Worm (Caenorhabditis elegans) whole organism, young adult: ENCODE results near the gene F13A7.11.

Source experiments
- B0035.1 ChIP-seq: sonication (generic microtip); optimal IDR thresholded peaks from 2 replicates; lab custom pipeline; 2016; ENCODE audit warnings: missing genetic modification characterization, mild to moderate bottlenecking, missing compliant biosample characterization, missing genotype, missing genetic modification reagents
- C17E4.6 ChIP-seq: fragments of 200-800 bp; sonication (Bioruptor generic); IDR thresholded peaks from 2 replicates; pipeline ENCODE4 v1.3.6; 2022; ENCODE audit warnings: missing genetic modification reagents, missing genetic modification characterization, missing compliant biosample characterization
- F57A8.1 ChIP-seq: fragments of 200-800 bp; sonication (Bioruptor generic); optimal IDR thresholded peaks from 2 replicates; lab custom pipeline; 2018; ENCODE audit warnings: mild to moderate bottlenecking, missing genetic modification characterization, moderate library complexity, missing compliant biosample characterization
- F57C9.4 ChIP-seq: sonication (generic microtip); optimal IDR thresholded peaks from 2 replicates; lab custom pipeline; 2017; ENCODE audit warnings: mild to moderate bottlenecking, missing genetic modification characterization, missing compliant biosample characterization
- K11D2.4 ChIP-seq: fragments of 200-800 bp; sonication (Bioruptor generic); IDR thresholded peaks from 2 replicates; pipeline ENCODE4 v1.3.6; 2022; ENCODE audit warnings: missing genetic modification reagents, missing genetic modification characterization, missing compliant biosample characterization
- T07F8.4 ChIP-seq: sonication (generic microtip); optimal IDR thresholded peaks from 2 replicates; lab custom pipeline; 2016; ENCODE audit warnings: mild to moderate bottlenecking, missing genetic modification characterization, moderate library complexity, missing compliant biosample characterization
- ama-1 ChIP-seq, 3 experiments: fragments of 150-350 bp in 1 of 3; sonication (generic microtip) in 2 of 3; optimal IDR thresholded peaks; 2 replicates each; lab custom pipeline; 2014 to 2018; ENCODE audit warnings: missing biosample characterization in 2 of 3, missing genetic modification characterization in 2 of 3, missing genetic modification reagents in 2 of 3
- aptf-3 ChIP-seq: fragments of 200-800 bp; sonication (Bioruptor generic); IDR thresholded peaks from 2 replicates; pipeline ENCODE4 v1.3.6; 2022; ENCODE audit warnings: missing genetic modification characterization, missing compliant biosample characterization
- egl-18 ChIP-seq: fragments of 200-800 bp; sonication (Bioruptor generic); IDR thresholded peaks from 2 replicates; pipeline ENCODE4 v1.3.6; 2022; ENCODE audit warnings: missing genetic modification reagents, missing genetic modification characterization, missing compliant biosample characterization
- mel-28 ChIP-seq: sonication (generic microtip); optimal IDR thresholded peaks from 2 replicates; lab custom pipeline; 2016; ENCODE audit warnings: borderline replicate concordance, mild to moderate bottlenecking, missing genetic modification characterization, missing compliant biosample characterization
- nfya-2 ChIP-seq: fragments of 200-800 bp; sonication (Bioruptor generic); IDR thresholded peaks from 2 replicates; pipeline ENCODE4 v1.3.6; 2022; ENCODE audit warnings: missing genetic modification reagents, missing genetic modification characterization, missing compliant biosample characterization
- snpc-4 ChIP-seq, 5 experiments: fragments of 150-350 bp in 1 of 5; sonication (generic microtip) in 4 of 5; optimal IDR thresholded peaks; 2 replicates each; lab custom pipeline; 2014 to 2018; ENCODE audit warnings: missing genetic modification characterization in 5 of 5, missing biosample characterization in 3 of 5, antibody characterized with exemption in 2 of 5, mild to moderate bottlenecking in 2 of 5, missing compliant biosample characterization in 2 of 5, missing genotype in 2 of 5, moderate library complexity in 2 of 5, missing genetic modification reagents in 1 of 5
- somi-1 ChIP-seq: fragments of 200-800 bp; sonication (Bioruptor generic); optimal IDR thresholded peaks from 2 replicates; lab custom pipeline; 2018; ENCODE audit warnings: mild to moderate bottlenecking, missing genetic modification characterization, missing compliant biosample characterization
- unc-62 ChIP-seq: fragments of 150-350 bp; optimal IDR thresholded peaks from 2 replicates; lab custom pipeline; 2014; ENCODE audit warnings: missing biosample characterization, missing genetic modification reagents, missing genetic modification characterization

- TF ChIP-seq T07F8.4 (tag; lab: Kevin White, UChicago) = no peak
- no peak for TF ChIP-seq K11D2.4 (GFP tag; lab: Robert Waterston, UW)
- TF ChIP-seq nfya-2 (GFP tag; lab: Robert Waterston, UW) = no peak
- TF ChIP-seq snpc-4 (GFP tag; optimal IDR thresholded peaks at IDR 0.05; lab: Kevin White, UChicago) = no peak
- no peak for TF ChIP-seq snpc-4 (tag; optimal IDR thresholded peaks at IDR 0.05; lab: Kevin White, UChicago)
- no peak for TF ChIP-seq aptf-3 (GFP tag; lab: Robert Waterston, UW)
- TF ChIP-seq C17E4.6 (GFP tag; lab: Robert Waterston, UW) = no peak
- no peak for TF ChIP-seq egl-18 (GFP tag; lab: Robert Waterston, UW)
- peak; percentile 67 for TF ChIP-seq somi-1 (GFP tag; lab: Kevin White, UChicago)
- TF ChIP-seq F57A8.1 (GFP tag; lab: Kevin White, UChicago) = no peak
- TF ChIP-seq F57C9.4 (tag; lab: Kevin White, UChicago) = no peak
- no peak for TF ChIP-seq unc-62 (GFP tag; lab: Kevin White, UChicago)
- no peak for TF ChIP-seq ama-1 (optimal IDR thresholded peaks at IDR 0.05; lab: Kevin White, UChicago)
- no peak for TF ChIP-seq ama-1 (GFP tag; optimal IDR thresholded peaks at IDR 0.05; lab: Kevin White, UChicago)
- TF ChIP-seq mel-28 (tag; lab: Kevin White, UChicago) = no peak
- no peak for TF ChIP-seq B0035.1 (tag; lab: Kevin White, UChicago)
Measured at ce11 chrV:16352282-16352681, 42.8 kb downstream of the F13A7.11 start.
